Worm (Caenorhabditis elegans): Measurements from ENCODE around the gene fbxa-11.

fbxa-11 gene

DNA sequence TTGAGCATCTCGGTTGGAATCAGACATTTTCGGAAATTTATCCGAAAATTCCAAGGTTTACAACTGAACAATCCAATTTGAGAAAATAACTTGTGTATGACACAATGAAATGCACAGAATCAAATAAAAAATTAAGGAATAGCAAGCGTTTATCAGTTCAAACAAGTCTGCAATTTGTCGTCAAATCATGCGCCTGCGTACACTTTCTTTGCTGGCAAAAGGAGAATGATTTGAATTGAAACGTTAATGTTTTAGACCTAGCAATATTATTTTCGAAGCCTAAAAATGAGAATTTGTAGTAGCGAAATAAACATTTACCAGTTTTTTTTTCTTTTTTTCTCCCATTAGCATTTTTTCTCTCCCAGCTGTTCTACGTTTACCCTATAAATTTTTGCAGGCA is at the start of gene fbxa-11, which contains the start of gene fbxa-67:
fbxa-11 (plus strand) TSS at position 398 of the 400 bp plus-strand sequence.
fbxa-67 (minus strand) TSS at position 199 of the 400 bp plus-strand sequence.
- TF ChIP-seq med-1 (GFP tag; optimal IDR thresholded peaks at IDR 0.05; ENCODE audit: insufficient read depth), result no peak
- TF ChIP-seq T22C8.4 (GFP tag; IDR thresholded peaks at IDR 0.05), result no peak
- TF ChIP-seq ztf-29 (GFP tag; IDR thresholded peaks at IDR 0.05), result no peak
- TF ChIP-seq tab-1 (GFP tag; IDR thresholded peaks at IDR 0.05), result no peak
- TF ChIP-seq ref-1 (GFP tag; conservative IDR thresholded peaks at IDR 0.05), result no peak
- no peak for TF ChIP-seq klf-2 (GFP tag; conservative IDR thresholded peaks at IDR 0.05)

ce11 chrIII:901148-901547 is 49.5 kb upstream of the fbxa-11 start, which contains the start of gene sucl-2:
Gene sucl-2, minus strand, starts transcription at chrIII:901412.
- no peak for TF ChIP-seq med-1 (GFP tag; optimal IDR thresholded peaks at IDR 0.05; ENCODE audit: insufficient read depth)

DNA sequence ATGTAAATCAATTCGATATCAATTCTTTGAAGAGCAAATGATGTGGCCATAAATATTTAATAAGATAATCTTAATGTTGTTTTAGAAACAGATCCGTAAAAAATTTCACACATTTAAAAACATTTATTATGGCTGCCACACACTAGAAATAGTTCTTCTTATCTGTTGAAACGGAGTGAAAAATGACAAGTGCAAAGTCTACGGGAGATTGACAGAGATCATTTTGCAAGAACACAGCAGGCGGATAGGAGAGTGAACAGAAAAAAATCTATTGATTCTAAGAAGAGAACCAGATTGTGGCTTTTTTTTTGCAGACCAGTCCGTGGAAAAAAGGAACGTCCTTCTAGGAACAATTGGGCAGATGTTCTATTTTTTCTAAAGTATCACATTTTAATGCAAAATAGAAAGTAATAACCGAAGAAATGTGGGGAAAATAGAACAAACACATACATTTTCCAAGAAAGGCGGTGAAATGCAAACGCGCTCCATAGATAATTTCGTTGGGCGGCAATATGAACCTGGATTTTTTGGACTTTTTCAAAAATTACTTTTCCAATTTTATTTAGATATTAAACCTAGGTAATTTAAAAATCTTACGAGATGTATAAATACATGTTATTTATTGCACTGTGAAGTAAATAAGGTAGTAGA is 48.9 kb upstream of the fbxa-11 start:
- TF ChIP-seq flt-1 (GFP tag; IDR thresholded peaks at IDR 0.05) (no peak), tab-1 (GFP tag; IDR thresholded peaks at IDR 0.05) (no peak), cog-1 (tag; optimal IDR thresholded peaks at IDR 0.05) (no peak), ztf-29 (GFP tag; IDR thresholded peaks at IDR 0.05) (no peak), klf-2 (GFP tag; conservative IDR thresholded peaks at IDR 0.05) (no peak)

ce11 chrIII:907311-907710 is 43.4 kb upstream of the fbxa-11 start, which contains the start of gene F23H11.4:
Gene F23H11.4, minus strand, starts transcription at chrIII:907539.
- TF ChIP-seq ztf-29 (GFP tag; IDR thresholded peaks at IDR 0.05) (no peak), flt-1 (GFP tag; IDR thresholded peaks at IDR 0.05) (no peak), T22C8.4 (GFP tag; IDR thresholded peaks at IDR 0.05) (no peak), tab-1 (GFP tag; IDR thresholded peaks at IDR 0.05) (no peak), klf-2 (GFP tag; conservative IDR thresholded peaks at IDR 0.05) (no peak), ref-1 (GFP tag; conservative IDR thresholded peaks at IDR 0.05) (no peak), cog-1 (tag; optimal IDR thresholded peaks at IDR 0.05) (no peak), ztf-23 (GFP tag; IDR thresholded peaks at IDR 0.05) (no peak), med-1 (GFP tag; optimal IDR thresholded peaks at IDR 0.05; ENCODE audit: insufficient read depth) (no peak)

DNA sequence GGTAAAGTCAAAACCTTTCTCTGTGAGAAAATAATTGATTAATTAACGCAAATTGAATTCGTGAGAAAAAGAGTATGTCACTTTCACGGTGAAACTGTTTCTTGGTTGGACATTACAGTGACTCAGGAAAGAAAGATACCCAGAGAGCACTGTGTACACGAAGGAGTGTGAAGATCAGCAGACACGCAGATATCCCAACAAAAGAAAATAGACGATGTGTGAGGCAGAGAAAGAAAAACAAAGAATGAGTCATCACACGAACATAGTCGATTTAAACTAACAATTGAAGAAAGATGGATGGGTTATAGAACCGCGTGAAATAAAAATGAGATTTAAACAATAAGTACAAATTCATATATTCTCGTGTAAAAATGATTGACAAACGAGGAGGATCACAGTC is 42.7 kb upstream of the fbxa-11 start:
- no peak for TF ChIP-seq ztf-23 (GFP tag; IDR thresholded peaks at IDR 0.05)
- TF ChIP-seq tab-1 (GFP tag; IDR thresholded peaks at IDR 0.05), result no peak
- no peak for TF ChIP-seq ref-1 (GFP tag; conservative IDR thresholded peaks at IDR 0.05)
- no peak for TF ChIP-seq T22C8.4 (GFP tag; IDR thresholded peaks at IDR 0.05)
- TF ChIP-seq cog-1 (tag; optimal IDR thresholded peaks at IDR 0.05), result no peak
- no peak for TF ChIP-seq klf-2 (GFP tag; conservative IDR thresholded peaks at IDR 0.05)
- no peak for TF ChIP-seq med-1 (GFP tag; optimal IDR thresholded peaks at IDR 0.05; ENCODE audit: insufficient read depth)
- no peak for TF ChIP-seq flt-1 (GFP tag; IDR thresholded peaks at IDR 0.05)
- TF ChIP-seq ztf-29 (GFP tag; IDR thresholded peaks at IDR 0.05), result no peak

DNA sequence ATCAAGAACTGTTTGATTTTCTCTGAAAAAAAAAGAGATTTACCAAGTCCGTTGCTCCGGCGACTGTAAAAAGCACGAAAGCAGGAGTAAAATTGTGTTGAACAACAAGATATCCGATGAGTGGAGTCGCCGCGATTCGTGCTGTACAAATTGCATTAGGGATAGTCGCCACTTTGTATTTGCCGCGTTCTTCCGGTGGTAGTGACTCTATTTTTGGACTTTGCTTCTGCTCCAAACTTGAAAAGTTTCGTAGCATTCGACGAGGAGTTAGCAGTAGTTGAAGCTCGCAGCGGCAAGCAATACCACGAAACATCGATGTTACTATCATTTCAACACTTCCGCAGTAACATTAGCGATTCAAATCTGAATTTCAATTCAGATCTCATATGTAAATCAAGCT is 41.1 kb upstream of the fbxa-11 start, which contains the start of gene crls-1:
crls-1 (minus strand) TSS at position 363 of the 400 bp plus-strand sequence.
- TF ChIP-seq flt-1 (GFP tag; IDR thresholded peaks at IDR 0.05) (no peak), klf-2 (GFP tag; conservative IDR thresholded peaks at IDR 0.05) (no peak), cog-1 (tag; optimal IDR thresholded peaks at IDR 0.05) (no peak)

DNA sequence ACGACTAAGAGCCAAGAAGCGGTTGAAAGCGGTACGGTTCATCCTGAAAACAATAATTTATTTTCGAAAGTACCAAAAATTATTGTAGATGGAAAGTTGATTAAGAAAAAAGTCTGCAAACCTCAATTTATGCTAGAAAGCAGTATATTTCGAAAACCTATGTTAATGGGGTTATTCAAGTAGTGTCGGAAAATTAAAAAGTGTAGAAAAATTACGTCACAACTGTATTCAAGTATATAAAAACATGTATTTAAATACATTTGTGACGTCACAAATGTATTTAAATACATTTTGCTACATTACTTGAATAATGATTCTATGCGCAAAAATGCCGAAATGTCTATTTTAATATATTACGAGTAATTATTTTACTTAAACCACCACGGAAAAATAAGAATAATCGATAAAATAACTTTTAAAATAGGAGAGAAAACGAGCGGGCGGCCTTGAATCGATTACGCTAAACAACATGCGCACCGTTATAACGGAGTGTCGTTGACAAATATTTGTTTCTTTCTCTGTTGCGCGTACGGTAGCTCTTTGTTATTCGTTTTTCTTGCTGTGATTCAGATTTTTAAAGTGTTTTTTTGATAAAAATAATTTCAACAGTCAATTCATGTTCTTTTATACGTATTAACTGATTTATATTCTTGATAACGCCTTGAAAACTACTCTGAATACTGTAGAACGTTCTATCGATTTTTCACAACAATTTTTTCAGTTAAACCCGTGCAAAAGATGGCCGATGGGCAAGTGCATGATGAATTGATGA is 39.9 kb upstream of the fbxa-11 start, which contains the start of the genes F23H11.5 and bra-2:
F23H11.5 (minus strand) TSS at position 51 of the 772 bp plus-strand sequence.
bra-2 (plus strand) TSS at position 722 of the 772 bp plus-strand sequence.
- TF ChIP-seq flt-1 (GFP tag; IDR thresholded peaks at IDR 0.05) (no peak), ztf-23 (GFP tag; IDR thresholded peaks at IDR 0.05) (no peak), ztf-29 (GFP tag; IDR thresholded peaks at IDR 0.05) (no peak), tab-1 (GFP tag; IDR thresholded peaks at IDR 0.05) (no peak), ref-1 (GFP tag; conservative IDR thresholded peaks at IDR 0.05) (no peak), klf-2 (GFP tag; conservative IDR thresholded peaks at IDR 0.05) (no peak), cog-1 (tag; optimal IDR thresholded peaks at IDR 0.05) (no peak), med-1 (GFP tag; optimal IDR thresholded peaks at IDR 0.05; ENCODE audit: insufficient read depth) (no peak), T22C8.4 (GFP tag; IDR thresholded peaks at IDR 0.05) (no peak)

DNA sequence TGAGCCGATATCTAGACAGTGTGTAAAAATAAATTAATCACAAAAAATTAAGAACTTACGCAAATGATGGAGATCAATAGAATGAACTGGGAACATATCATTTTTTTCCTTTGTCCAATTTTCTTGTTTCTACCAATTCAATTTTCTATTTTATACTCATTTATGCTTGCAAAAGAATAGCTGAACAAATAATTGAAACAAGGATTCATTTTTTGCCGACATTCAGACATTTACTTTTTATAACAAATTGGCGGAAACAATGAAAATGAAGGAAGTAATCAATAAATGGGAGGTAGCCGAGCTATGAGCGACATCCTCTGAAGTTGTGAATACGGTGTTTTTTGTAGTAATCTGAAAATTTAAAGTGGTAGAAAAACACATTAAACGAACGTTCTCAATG is 33.8 kb upstream of the fbxa-11 start, which contains the start of gene idpp-13:
idpp-13 (minus strand) TSS at position 101 of the 400 bp plus-strand sequence.
- TF ChIP-seq ztf-29 (GFP tag; IDR thresholded peaks at IDR 0.05) (no peak), klf-2 (GFP tag; conservative IDR thresholded peaks at IDR 0.05) (no peak), tab-1 (GFP tag; IDR thresholded peaks at IDR 0.05) (no peak), cog-1 (tag; optimal IDR thresholded peaks at IDR 0.05) (no peak), med-1 (GFP tag; optimal IDR thresholded peaks at IDR 0.05; ENCODE audit: insufficient read depth) (no peak), ref-1 (GFP tag; conservative IDR thresholded peaks at IDR 0.05) (no peak), ztf-23 (GFP tag; IDR thresholded peaks at IDR 0.05) (no peak), flt-1 (GFP tag; IDR thresholded peaks at IDR 0.05) (no peak), T22C8.4 (GFP tag; IDR thresholded peaks at IDR 0.05) (no peak)

ce11 chrIII:919322-919721 is 31.3 kb upstream of the fbxa-11 start, which contains the start of gene F23H11.7:
Gene F23H11.7, minus strand, starts transcription at chrIII:919422.
- no peak for TF ChIP-seq cog-1 (tag; optimal IDR thresholded peaks at IDR 0.05)
- no peak for TF ChIP-seq ztf-29 (GFP tag; IDR thresholded peaks at IDR 0.05)
- TF ChIP-seq med-1 (GFP tag; optimal IDR thresholded peaks at IDR 0.05; ENCODE audit: insufficient read depth), result no peak
- no peak for TF ChIP-seq ztf-23 (GFP tag; IDR thresholded peaks at IDR 0.05)
- TF ChIP-seq tab-1 (GFP tag; IDR thresholded peaks at IDR 0.05), result no peak
- TF ChIP-seq ref-1 (GFP tag; conservative IDR thresholded peaks at IDR 0.05), result no peak
- no peak for TF ChIP-seq klf-2 (GFP tag; conservative IDR thresholded peaks at IDR 0.05)
- TF ChIP-seq flt-1 (GFP tag; IDR thresholded peaks at IDR 0.05), result no peak
- TF ChIP-seq T22C8.4 (GFP tag; IDR thresholded peaks at IDR 0.05), result no peak

All from whole organism, midembryonic.